Worm (Caenorhabditis elegans): ENCODE results near the gene sqst-1.

Gene sqst-1

ce11 chrIV:12012439-12013003 is 21.6 kb upstream of the sqst-1 start:
- TF ChIP-seq unc-62 (GFP tag; optimal IDR thresholded peaks at IDR 0.05) (peak; percentile 61), nfya-1 (tag; optimal IDR thresholded peaks at IDR 0.05; ENCODE audit: insufficient read depth) (peak; percentile 44), tbx-2 (tag; optimal IDR thresholded peaks at IDR 0.05) (no peak), mdl-1 (tag; optimal IDR thresholded peaks at IDR 0.05) (no peak), ZK546.5 (tag; optimal IDR thresholded peaks at IDR 0.05) (no peak), egl-5 (tag; optimal IDR thresholded peaks at IDR 0.05) (no peak), hmg-11 (tag; optimal IDR thresholded peaks at IDR 0.05) (no peak), mml-1 (tag; optimal IDR thresholded peaks at IDR 0.05) (no peak), pqm-1 (tag; optimal IDR thresholded peaks at IDR 0.05) (no peak), lin-39 (tag; optimal IDR thresholded peaks at IDR 0.05) (peak; percentile 65), nhr-23 (tag; optimal IDR thresholded peaks at IDR 0.05) (no peak), elt-3 (tag; optimal IDR thresholded peaks at IDR 0.05) (no peak), snpc-4 (tag; optimal IDR thresholded peaks at IDR 0.05) (no peak), nhr-76 (tag; optimal IDR thresholded peaks at IDR 0.05) (no peak), zag-1 (tag; optimal IDR thresholded peaks at IDR 0.05) (no peak), nhr-77 (tag; optimal IDR thresholded peaks at IDR 0.05) (no peak), R02D3.7 (tag; optimal IDR thresholded peaks at IDR 0.05) (no peak), egl-27 (tag; optimal IDR thresholded peaks at IDR 0.05) (no peak), nhr-25 (tag; optimal IDR thresholded peaks at IDR 0.05) (no peak), skn-1 (tag; optimal IDR thresholded peaks at IDR 0.05) (no peak), unc-39 (tag; optimal IDR thresholded peaks at IDR 0.05) (no peak), nhr-11 (tag; optimal IDR thresholded peaks at IDR 0.05) (peak; percentile 9), ceh-16 (tag; optimal IDR thresholded peaks at IDR 0.05) (no peak), daf-12 (tag; optimal IDR thresholded peaks at IDR 0.05) (no peak), ama-1 (optimal IDR thresholded peaks at IDR 0.05) (no peak), elt-2 (tag; optimal IDR thresholded peaks at IDR 0.05) (no peak), aly-2 (tag; optimal IDR thresholded peaks at IDR 0.05) (no peak), nhr-28 (tag; optimal IDR thresholded peaks at IDR 0.05) (no peak), nhr-12 (tag; optimal IDR thresholded peaks at IDR 0.05) (no peak), ceh-9 (tag; optimal IDR thresholded peaks at IDR 0.05) (no peak), fkh-10 (GFP tag; optimal IDR thresholded peaks at IDR 0.05) (no peak), eor-1 (tag; optimal IDR thresholded peaks at IDR 0.05) (no peak), jun-1 (tag; optimal IDR thresholded peaks at IDR 0.05) (no peak), lin-15B (tag; optimal IDR thresholded peaks at IDR 0.05) (no peak), ztf-11 (tag; optimal IDR thresholded peaks at IDR 0.05) (no peak)

- TF ChIP-seq lin-15B (tag; optimal IDR thresholded peaks at IDR 0.05), result no peak
- TF ChIP-seq nhr-25 (tag; optimal IDR thresholded peaks at IDR 0.05), result no peak
- TF ChIP-seq fkh-10 (GFP tag; optimal IDR thresholded peaks at IDR 0.05), result no peak
- TF ChIP-seq egl-27 (tag; optimal IDR thresholded peaks at IDR 0.05), result no peak
- TF ChIP-seq eor-1 (tag; optimal IDR thresholded peaks at IDR 0.05), result no peak
- TF ChIP-seq pha-4 (tag; optimal IDR thresholded peaks at IDR 0.05), result no peak
- no peak for TF ChIP-seq nhr-43 (tag; optimal IDR thresholded peaks at IDR 0.05; ENCODE audit: poor library complexity, severe bottlenecking)
- no peak for TF ChIP-seq ceh-82 (tag; optimal IDR thresholded peaks at IDR 0.05)
- no peak for TF ChIP-seq nhr-76 (tag; optimal IDR thresholded peaks at IDR 0.05)
- no peak for TF ChIP-seq zag-1 (tag; optimal IDR thresholded peaks at IDR 0.05)
- no peak for TF ChIP-seq aly-2 (tag; optimal IDR thresholded peaks at IDR 0.05)
- TF ChIP-seq nhr-67 (tag; optimal IDR thresholded peaks at IDR 0.05), result no peak
- TF ChIP-seq elt-2 (tag; optimal IDR thresholded peaks at IDR 0.05), result no peak
Measured at ce11 chrIV:12013120-12013519, 21.0 kb upstream of the sqst-1 start, which contains the start of gene spe-17. Gene spe-17 (plus strand): TSS chrIV:12013420.

- no peak for TF ChIP-seq eor-1 (tag; optimal IDR thresholded peaks at IDR 0.05)
- TF ChIP-seq skn-1 (tag; optimal IDR thresholded peaks at IDR 0.05), result no peak
- no peak for TF ChIP-seq lin-15B (tag; optimal IDR thresholded peaks at IDR 0.05)
- TF ChIP-seq tbx-2 (tag; optimal IDR thresholded peaks at IDR 0.05), result no peak
Measured at ce11 chrIV:12015586-12015985, 18.5 kb upstream of the sqst-1 start, which contains the start of gene lips-6. Gene lips-6 (minus strand): TSS chrIV:12015686.
